Worm (Caenorhabditis elegans): ENCODE measurements around the gene C17F4.11.

Gene C17F4.11

ce11 chrII:3267815-3268214 lies 30.5 kb downstream of the C17F4.11 start:
- no peak for TF ChIP-seq npax-4 (tag; optimal IDR thresholded peaks at IDR 0.05)
- no peak for TF ChIP-seq rnt-1 (tag; optimal IDR thresholded peaks at IDR 0.05)
- TF ChIP-seq ceh-30 (tag; optimal IDR thresholded peaks at IDR 0.05): no peak
- no peak for TF ChIP-seq unc-3 (GFP tag; conservative IDR thresholded peaks at IDR 0.05)
- no peak for TF ChIP-seq unc-3 (tag; optimal IDR thresholded peaks at IDR 0.05)
- no peak for TF ChIP-seq lim-6 (tag; optimal IDR thresholded peaks at IDR 0.05)
- TF ChIP-seq pqm-1 (tag; optimal IDR thresholded peaks at IDR 0.05): no peak
- TF ChIP-seq sox-2 (GFP tag; IDR thresholded peaks at IDR 0.05): no peak
- peak; percentile 48 for TF ChIP-seq che-1 (tag; optimal IDR thresholded peaks at IDR 0.05)
- TF ChIP-seq nhr-232 (tag; optimal IDR thresholded peaks at IDR 0.05): peak; percentile 10
- TF ChIP-seq K09A11.1 (tag; optimal IDR thresholded peaks at IDR 0.05; ENCODE audit: insufficient read depth): no peak
- no peak for TF ChIP-seq tbx-7 (tag; optimal IDR thresholded peaks at IDR 0.05)
- no peak for TF ChIP-seq ztf-16 (tag; optimal IDR thresholded peaks at IDR 0.05)
- TF ChIP-seq pax-1 (tag; optimal IDR thresholded peaks at IDR 0.05): no peak
- TF ChIP-seq elt-4 (tag; optimal IDR thresholded peaks at IDR 0.05): no peak
- no peak for TF ChIP-seq ceh-6 (GFP tag; optimal IDR thresholded peaks at IDR 0.05)
- TF ChIP-seq ceh-48 (tag; optimal IDR thresholded peaks at IDR 0.05): no peak
- TF ChIP-seq pha-2 (tag; optimal IDR thresholded peaks at IDR 0.05): no peak
- TF ChIP-seq ceh-31 (tag; optimal IDR thresholded peaks at IDR 0.05): no peak
- TF ChIP-seq Y22D7AL.16 (tag; optimal IDR thresholded peaks at IDR 0.05): peak; percentile 18
- no peak for TF ChIP-seq zip-5 (tag; optimal IDR thresholded peaks at IDR 0.05)

ce11 chrII:3270598-3270997 lies 33.3 kb downstream of the C17F4.11 start:
- no peak for TF ChIP-seq fax-1 (tag; optimal IDR thresholded peaks at IDR 0.05)
- TF ChIP-seq ceh-9 (tag; optimal IDR thresholded peaks at IDR 0.05): no peak
- TF ChIP-seq odd-2 (tag; optimal IDR thresholded peaks at IDR 0.05): no peak
- no peak for TF ChIP-seq hlh-6 (tag; optimal IDR thresholded peaks at IDR 0.05)
- TF ChIP-seq ceh-14 (tag; optimal IDR thresholded peaks at IDR 0.05): no peak
- no peak for TF ChIP-seq elt-2 (tag; optimal IDR thresholded peaks at IDR 0.05)
- no peak for TF ChIP-seq dve-1 (tag; optimal IDR thresholded peaks at IDR 0.05)
- TF ChIP-seq hlh-15 (tag; optimal IDR thresholded peaks at IDR 0.05): no peak
- no peak for TF ChIP-seq ceh-48 (tag; optimal IDR thresholded peaks at IDR 0.05)
- no peak for TF ChIP-seq pax-1 (tag; optimal IDR thresholded peaks at IDR 0.05)
- TF ChIP-seq C08G9.2 (tag; optimal IDR thresholded peaks at IDR 0.05): no peak
- TF ChIP-seq ceh-24 (tag; optimal IDR thresholded peaks at IDR 0.05): no peak
- TF ChIP-seq tbx-7 (tag; optimal IDR thresholded peaks at IDR 0.05): no peak

- TF ChIP-seq unc-42 (tag; optimal IDR thresholded peaks at IDR 0.05): no peak
- no peak for TF ChIP-seq che-1 (tag; optimal IDR thresholded peaks at IDR 0.05)
- TF ChIP-seq Y22D7AL.16 (tag; optimal IDR thresholded peaks at IDR 0.05): no peak
- no peak for TF ChIP-seq dmd-4 (tag; optimal IDR thresholded peaks at IDR 0.05; ENCODE audit: borderline replicate concordance)
- no peak for TF ChIP-seq lin-11 (tag; optimal IDR thresholded peaks at IDR 0.05)
- TF ChIP-seq pat-9 (tag; optimal IDR thresholded peaks at IDR 0.05): no peak
- TF ChIP-seq ceh-34 (tag; optimal IDR thresholded peaks at IDR 0.05): no peak
- no peak for TF ChIP-seq elt-2 (tag; optimal IDR thresholded peaks at IDR 0.05)
- TF ChIP-seq syd-9 (tag; optimal IDR thresholded peaks at IDR 0.05): no peak
- TF ChIP-seq ets-4 (tag; optimal IDR thresholded peaks at IDR 0.05): no peak
- TF ChIP-seq pax-1 (tag; optimal IDR thresholded peaks at IDR 0.05): no peak
- TF ChIP-seq elt-4 (tag; optimal IDR thresholded peaks at IDR 0.05): no peak
- no peak for TF ChIP-seq ama-1 (optimal IDR thresholded peaks at IDR 0.05)
- TF ChIP-seq hlh-8 (tag; optimal IDR thresholded peaks at IDR 0.05): no peak
- TF ChIP-seq ceh-19 (GFP tag; optimal IDR thresholded peaks at IDR 0.05): no peak
- no peak for TF ChIP-seq nhr-11 (tag; optimal IDR thresholded peaks at IDR 0.05)
Measured at ce11 chrII:3274923-3275322, 37.7 kb downstream of the C17F4.11 start, which contains the start of gene F02E11.3. Gene F02E11.3, minus strand, starts transcription at chrII:3275023.

All from whole organism, late embryonic.